Fruit fly (Drosophila melanogaster): ENCODE measurements around the gene dec.

DNA sequence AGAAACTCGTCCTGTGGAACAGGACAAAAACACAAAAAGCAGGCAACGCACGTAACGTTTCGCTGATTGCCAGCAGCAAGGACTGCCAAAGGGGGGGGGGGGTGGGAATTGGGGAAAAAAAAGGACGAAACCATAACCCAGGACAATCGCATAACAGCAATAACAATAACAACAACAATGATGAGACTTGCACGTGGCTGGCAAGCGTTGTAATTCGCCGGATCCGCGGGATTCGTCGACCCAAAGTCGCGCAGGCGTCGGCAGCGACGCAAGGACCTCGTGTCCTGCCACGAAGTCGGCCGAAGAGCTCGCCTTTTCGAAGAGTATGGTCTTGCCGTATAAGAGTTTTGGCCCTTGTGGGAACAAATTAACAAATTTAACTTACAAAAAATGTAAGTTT lies 47.7 kb downstream of the dec start:
- TF ChIP-seq EcR (GFP tag; optimal IDR thresholded peaks at IDR 0.05): no peak
- TF ChIP-seq psq (optimal IDR thresholded peaks at IDR 0.05): no peak
- no peak for TF ChIP-seq pan (optimal IDR thresholded peaks at IDR 0.05)
- no peak for TF ChIP-seq usp (GFP tag; optimal IDR thresholded peaks at IDR 0.05)
